Worm (Caenorhabditis elegans) whole organism, L2 larva: ENCODE data around the gene spop-1.
"Not testable (repeated sequence)": the region's sequence is repeated elsewhere in the genome, so short reads cannot be mapped to it uniquely, and the experiment has no call there.

ENCODE experiments used
- C34F6.9 ChIP-seq: fragments of 150-350 bp; optimal IDR thresholded peaks from 2 replicates; lab custom pipeline; 2014; ENCODE audit warnings: missing biosample characterization, missing genetic modification characterization
- R02D3.7 ChIP-seq: fragments of 150-350 bp; optimal IDR thresholded peaks from 2 replicates; lab custom pipeline; 2014; ENCODE audit warnings: missing biosample characterization, missing genetic modification characterization
- Y55F3AM.14 ChIP-seq: fragments of 200-800 bp; sonication (Bioruptor generic); optimal IDR thresholded peaks from 2 replicates; lab custom pipeline; 2018; ENCODE audit warnings: mild to moderate bottlenecking, missing genetic modification characterization, missing compliant biosample characterization
- ama-1 ChIP-seq: fragments of 150-350 bp; optimal IDR thresholded peaks from 2 replicates; lab custom pipeline; 2018; ENCODE audit warnings: inconsistent platforms
- blmp-1 ChIP-seq: sonication (generic microtip); optimal IDR thresholded peaks from 2 replicates; lab custom pipeline; 2017; ENCODE audit warnings: missing genetic modification characterization, mild to moderate bottlenecking, missing compliant biosample characterization, antibody characterized with exemption, moderate library complexity; ENCODE audit not compliant: insufficient read depth
- ceh-16 ChIP-seq: fragments of 150-350 bp; optimal IDR thresholded peaks from 2 replicates; lab custom pipeline; 2014; ENCODE audit warnings: missing biosample characterization, missing genetic modification characterization
- ceh-82 ChIP-seq: fragments of 150-350 bp; optimal IDR thresholded peaks from 2 replicates; lab custom pipeline; 2014; ENCODE audit warnings: missing biosample characterization, missing genetic modification characterization
- egl-27 ChIP-seq: sonication (generic microtip); optimal IDR thresholded peaks from 3 replicates; lab custom pipeline; 2017; ENCODE audit warnings: missing biosample characterization, missing genetic modification reagents, missing genetic modification characterization
- elt-3 ChIP-seq: sonication (generic microtip); optimal IDR thresholded peaks from 2 replicates; lab custom pipeline; 2017; ENCODE audit warnings: missing biosample characterization, missing genetic modification characterization
- fos-1 ChIP-seq: fragments of 150-350 bp; optimal IDR thresholded peaks from 2 replicates; lab custom pipeline; 2014; ENCODE audit warnings: missing biosample characterization, missing genetic modification characterization
- gmeb-1 ChIP-seq: fragments of 150-350 bp; optimal IDR thresholded peaks from 2 replicates; lab custom pipeline; 2014; ENCODE audit warnings: missing biosample characterization, missing genetic modification characterization
- lin-11 ChIP-seq: fragments of 150-350 bp; sonication (generic microtip); optimal IDR thresholded peaks from 2 replicates; lab custom pipeline; 2014; ENCODE audit warnings: missing biosample characterization, missing genetic modification characterization, inconsistent platforms, mixed read lengths
- lsy-2 ChIP-seq, 2 experiments: fragments of 150-350 bp in 1 of 2; sonication (generic microtip) in 1 of 2; optimal IDR thresholded peaks; 2 replicates each; lab custom pipeline; 2014 to 2017; ENCODE audit warnings: missing biosample characterization in 2 of 2, missing genetic modification characterization in 2 of 2
- mdl-1 ChIP-seq, 2 experiments: fragments of 150-350 bp in 1 of 2; sonication (generic microtip) in 1 of 2; optimal IDR thresholded peaks; 2 replicates each; lab custom pipeline; 2017; ENCODE audit warnings: missing biosample characterization in 2 of 2, missing genetic modification characterization in 2 of 2
- nhr-10 ChIP-seq: sonication (generic microtip); optimal IDR thresholded peaks from 2 replicates; lab custom pipeline; 2017; ENCODE audit warnings: missing biosample characterization, missing genetic modification characterization
- nhr-11 ChIP-seq: fragments of 150-350 bp; optimal IDR thresholded peaks from 2 replicates; lab custom pipeline; 2014; ENCODE audit warnings: missing biosample characterization, missing genetic modification characterization
- nhr-12 ChIP-seq: fragments of 150-350 bp; optimal IDR thresholded peaks from 2 replicates; lab custom pipeline; 2014; ENCODE audit warnings: missing biosample characterization, missing genetic modification characterization
- nhr-129 ChIP-seq: fragments of 150-350 bp; optimal IDR thresholded peaks from 2 replicates; lab custom pipeline; 2014; ENCODE audit warnings: missing biosample characterization, missing genetic modification characterization
- nhr-21 ChIP-seq: fragments of 150-350 bp; optimal IDR thresholded peaks from 2 replicates; lab custom pipeline; 2014; ENCODE audit warnings: missing biosample characterization, missing genetic modification characterization
- nhr-23 ChIP-seq: fragments of 150-350 bp; optimal IDR thresholded peaks from 2 replicates; lab custom pipeline; 2014; ENCODE audit warnings: missing biosample characterization, missing genetic modification reagents, missing genetic modification characterization
- nhr-237 ChIP-seq: fragments of 150-350 bp; optimal IDR thresholded peaks from 2 replicates; lab custom pipeline; 2014; ENCODE audit warnings: missing biosample characterization, missing genetic modification characterization
- nhr-25 ChIP-seq: fragments of 150-350 bp; sonication (generic microtip); optimal IDR thresholded peaks from 3 replicates; lab custom pipeline; 2014; ENCODE audit warnings: missing biosample characterization, missing genetic modification characterization
- nhr-6 ChIP-seq: fragments of 150-350 bp; optimal IDR thresholded peaks from 2 replicates; lab custom pipeline; 2014; ENCODE audit warnings: missing biosample characterization, missing genetic modification characterization
- peb-1 ChIP-seq: fragments of 150-350 bp; optimal IDR thresholded peaks from 2 replicates; lab custom pipeline; 2014; ENCODE audit warnings: missing biosample characterization, missing genetic modification characterization
- sma-3 ChIP-seq: sonication (generic microtip); optimal IDR thresholded peaks from 2 replicates; lab custom pipeline; 2016; ENCODE audit warnings: missing genetic modification reagents, missing genetic modification characterization, missing compliant biosample characterization
- sma-9 ChIP-seq, 2 experiments: fragments of 150-350 bp in 1 of 2; sonication (generic microtip) in 1 of 2; optimal IDR thresholded peaks; 2 replicates each; lab custom pipeline; 2014 to 2016; ENCODE audit warnings: missing genetic modification characterization in 2 of 2, mild to moderate bottlenecking in 1 of 2, missing biosample characterization in 1 of 2, missing compliant biosample characterization in 1 of 2, missing genetic modification reagents in 1 of 2, moderate library complexity in 1 of 2
- snpc-4 ChIP-seq: fragments of 150-350 bp; optimal IDR thresholded peaks from 2 replicates; lab custom pipeline; 2014; ENCODE audit warnings: missing biosample characterization, missing genetic modification characterization
- unc-62 ChIP-seq: fragments of 150-350 bp; optimal IDR thresholded peaks from 2 replicates; lab custom pipeline; 2014; ENCODE audit warnings: missing biosample characterization, missing genetic modification reagents, missing genetic modification characterization
- zag-1 ChIP-seq: fragments of 150-350 bp; optimal IDR thresholded peaks from 2 replicates; lab custom pipeline; 2014; ENCODE audit warnings: missing biosample characterization, missing genetic modification characterization
- ztf-1 ChIP-seq: fragments of 200-800 bp; sonication (Bioruptor generic); conservative IDR thresholded peaks from 2 replicates; pipeline ENCODE4 v1.3.6; 2022; ENCODE audit warnings: missing genetic modification characterization, missing compliant biosample characterization
- ztf-11 ChIP-seq: sonication (generic microtip); optimal IDR thresholded peaks from 2 replicates; lab custom pipeline; 2017; ENCODE audit warnings: missing biosample characterization, missing genetic modification characterization
- ztf-4 ChIP-seq: fragments of 150-350 bp; optimal IDR thresholded peaks from 2 replicates; lab custom pipeline; 2014; ENCODE audit warnings: missing biosample characterization, missing genetic modification characterization

spop-1 gene

DNA sequence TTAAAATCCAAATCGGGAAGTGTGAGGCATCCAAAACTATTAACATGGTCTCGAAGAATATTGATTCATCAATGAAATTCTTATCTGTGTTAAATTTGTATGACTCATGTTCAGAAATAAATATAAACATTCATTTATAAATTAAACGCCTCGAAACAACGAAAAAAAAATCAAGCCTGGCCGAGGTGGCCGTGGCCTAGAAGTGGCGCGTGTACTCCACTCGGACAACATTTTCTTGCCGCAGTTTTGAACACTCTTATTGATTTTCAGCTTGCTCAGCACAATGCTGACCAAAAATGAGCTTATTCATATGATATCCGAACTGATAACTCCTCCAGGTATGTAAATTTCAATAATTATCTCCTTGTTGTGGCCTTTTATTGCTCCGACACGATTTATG, 33.7 kb downstream of the spop-1 start, which contains the start of gene ekl-6 (continued):
- no peak for TF ChIP-seq nhr-6 (tag; lab: Kevin White, UChicago)
- TF ChIP-seq ztf-1 (GFP tag; lab: Robert Waterston, UW): no peak
- peak; percentile 51 for TF ChIP-seq gmeb-1 (tag; lab: Kevin White, UChicago)
- no peak for TF ChIP-seq nhr-237 (tag; lab: Kevin White, UChicago)
- peak; percentile 63 for TF ChIP-seq sma-3 (GFP tag; lab: Kevin White, UChicago)
- peak in 1 of 2 experiments; percentile 47 for TF ChIP-seq lsy-2 (tag; optimal IDR thresholded peaks at IDR 0.05; lab: Kevin White, UChicago)
- no peak for TF ChIP-seq R02D3.7
- TF ChIP-seq C34F6.9: peak; percentile 73

DNA sequence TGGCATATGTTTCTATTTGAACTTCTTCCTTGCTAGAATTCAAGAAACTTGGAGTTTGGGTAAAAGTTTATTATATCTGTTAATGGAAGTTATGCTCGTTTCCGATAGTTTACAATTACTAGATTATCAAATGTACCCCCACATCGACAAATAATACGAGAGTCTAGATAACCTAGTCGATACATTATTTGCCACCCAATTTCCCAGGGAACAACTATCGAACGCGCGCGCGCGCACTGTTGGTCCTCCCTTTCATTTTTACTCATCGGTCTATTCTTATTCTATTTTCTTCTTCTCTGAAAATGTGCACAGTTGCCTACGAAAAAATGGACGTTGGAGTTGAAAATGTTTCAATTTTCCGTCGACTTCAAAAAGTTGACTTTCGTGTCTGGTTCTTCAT, 37.3 kb downstream of the spop-1 start, which contains the start of gene T16G12.13:
T16G12.13 (plus strand) TSS at position 293 of the 400 bp plus-strand sequence.
- TF ChIP-seq lin-11 (tag; lab: Kevin White, UChicago): no peak
- TF ChIP-seq lsy-2 (tag; optimal IDR thresholded peaks at IDR 0.05; lab: Kevin White, UChicago): no peak
- TF ChIP-seq ceh-16: no peak
- TF ChIP-seq ceh-82 (tag; lab: Kevin White, UChicago): no peak
- no peak for TF ChIP-seq ama-1
- TF ChIP-seq blmp-1 (tag; lab: Kevin White, UChicago): no peak
- TF ChIP-seq nhr-25 (tag; lab: Kevin White, UChicago): no peak
- TF ChIP-seq R02D3.7: no peak
- TF ChIP-seq sma-9 (GFP tag; optimal IDR thresholded peaks at IDR 0.05; lab: Kevin White, UChicago): no peak
- TF ChIP-seq sma-9 (tag; optimal IDR thresholded peaks at IDR 0.05; lab: Kevin White, UChicago): no peak
- no peak for TF ChIP-seq C34F6.9
- TF ChIP-seq snpc-4 (tag; lab: Kevin White, UChicago): no peak
- no peak for TF ChIP-seq ztf-11 (tag; lab: Kevin White, UChicago)

DNA sequence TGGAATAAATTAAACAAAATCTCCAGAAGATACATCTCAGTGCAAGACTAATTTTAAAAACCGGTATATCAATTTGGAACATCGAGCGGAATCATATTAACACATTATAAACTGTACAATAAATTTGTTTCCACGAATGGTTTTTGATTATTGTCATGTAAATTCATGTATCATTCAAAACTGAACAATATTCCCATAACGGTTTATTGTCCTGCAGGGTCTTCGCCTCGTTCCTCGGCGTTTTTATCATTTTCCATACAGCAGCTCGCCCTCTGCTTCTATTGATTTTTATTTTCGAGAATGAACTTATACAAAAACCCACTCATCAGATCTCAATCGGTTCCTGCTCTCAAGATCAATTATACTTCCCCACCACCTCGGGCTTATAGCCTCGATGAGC, 38.9 kb downstream of the spop-1 start, which contains the start of gene T16G12.8:
T16G12.8 (plus strand) TSS at position 301 of the 400 bp plus-strand sequence.
- TF ChIP-seq fos-1 (tag; lab: Kevin White, UChicago) (no peak), nhr-129 (no peak), ztf-11 (tag; lab: Kevin White, UChicago) (no peak), nhr-10 (tag; lab: Kevin White, UChicago) (no peak), ztf-4 (tag; lab: Kevin White, UChicago) (no peak)

DNA sequence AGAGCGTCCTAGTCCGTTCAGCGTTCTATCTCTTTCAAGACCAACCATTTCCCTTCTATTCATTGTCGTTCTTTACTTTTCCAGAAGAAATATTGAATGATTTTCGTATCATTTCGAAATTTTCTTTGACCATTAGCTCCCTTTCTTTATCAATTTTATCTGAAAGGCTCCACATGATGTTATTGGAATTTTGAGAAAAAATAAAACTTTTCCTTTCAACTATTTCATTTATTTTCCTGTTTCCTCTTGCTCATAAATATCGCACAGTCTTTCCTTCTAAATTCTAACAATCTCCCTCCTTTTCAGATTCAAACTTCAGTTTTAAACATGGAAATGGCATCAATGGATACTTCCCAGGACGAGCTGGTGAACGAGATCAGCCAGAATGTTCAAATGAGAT, 40.4 kb downstream of the spop-1 start, which contains the start of gene T16G12.4:
T16G12.4 (plus strand) TSS at position 301 of the 400 bp plus-strand sequence.
- no peak for TF ChIP-seq unc-62 (GFP tag; lab: Kevin White, UChicago)
- no peak for TF ChIP-seq fos-1 (tag; lab: Kevin White, UChicago)
- no peak for TF ChIP-seq nhr-10 (tag; lab: Kevin White, UChicago)
- TF ChIP-seq ceh-16: no peak
- no peak for TF ChIP-seq elt-3 (tag; lab: Kevin White, UChicago)
- no peak for TF ChIP-seq nhr-11 (tag; lab: Kevin White, UChicago)

DNA sequence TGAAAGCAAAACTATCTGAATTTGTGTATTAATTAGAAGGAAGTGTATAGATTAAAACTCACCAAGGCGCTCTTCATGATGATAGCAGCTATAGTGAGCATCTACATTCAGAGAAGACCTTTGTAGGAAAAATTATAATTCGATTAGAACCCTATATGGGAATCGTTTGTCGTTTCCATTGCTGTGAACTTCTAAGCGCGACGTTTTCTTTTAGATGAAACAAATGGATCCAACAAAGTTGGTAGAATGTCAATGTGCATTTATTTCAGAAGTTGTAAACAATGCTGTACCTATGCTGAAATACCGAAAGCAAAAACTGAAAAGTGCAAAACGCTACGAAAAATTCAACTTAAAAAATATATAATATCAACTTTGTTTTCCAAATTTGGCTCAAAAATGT, 41.8 kb downstream of the spop-1 start, which contains the start of gene T16G12.10:
T16G12.10 (minus strand) TSS at position 101 of the 400 bp plus-strand sequence.
- TF ChIP-seq Y55F3AM.14 (GFP tag; lab: Kevin White, UChicago) (no peak), peb-1 (no peak), zag-1 (tag; lab: Kevin White, UChicago) (no peak), lin-11 (tag; lab: Kevin White, UChicago) (no peak), nhr-21 (tag; lab: Kevin White, UChicago) (no peak), egl-27 (tag; lab: Kevin White, UChicago) (no peak), nhr-12 (no peak), nhr-23 (tag; lab: Kevin White, UChicago) (no peak), mdl-1 (tag; optimal IDR thresholded peaks at IDR 0.05; lab: Kevin White, UChicago) (no peak), snpc-4 (tag; lab: Kevin White, UChicago) (no peak), fos-1 (tag; lab: Kevin White, UChicago) (no peak), nhr-237 (tag; lab: Kevin White, UChicago) (no peak)

DNA sequence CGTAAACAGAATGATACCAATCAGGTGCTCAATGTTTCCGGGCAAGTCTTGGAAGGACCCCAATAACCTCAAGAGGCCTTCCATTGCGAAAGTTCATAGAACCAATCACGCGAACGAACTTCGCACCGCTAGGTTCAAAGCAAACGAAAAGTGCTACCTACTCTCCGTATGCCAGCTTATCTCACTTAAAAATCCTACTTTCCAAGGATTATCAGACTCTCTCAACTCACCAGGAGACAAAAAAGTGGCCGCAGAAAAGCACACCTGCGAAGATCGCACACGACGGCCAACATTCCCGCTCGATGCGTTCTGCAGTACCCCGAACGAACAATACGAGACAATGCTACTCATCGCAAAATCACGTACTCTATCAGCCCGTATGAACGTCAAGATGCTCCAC, 44.6 kb downstream of the spop-1 start, which contains the start of gene T16G12.12:
T16G12.12 (plus strand) TSS at position 301 of the 400 bp plus-strand sequence.
- TF ChIP-seq egl-27, nhr-10, lin-11 (tag; lab: Kevin White, UChicago): not testable (repeated sequence)
